Fruit fly (Drosophila melanogaster): Measurements from ENCODE around the gene CG17327.

Gene CG17327

dm6 chr3R:13041750-13042149, 44.2 kb upstream of the CG17327 start, which contains the start of gene CG11670:
Gene CG11670 (plus strand): TSS chr3R:13042050.
- TF ChIP-seq CG3919 (GFP tag; optimal IDR thresholded peaks at IDR 0.05) (no peak), CG8319 (GFP tag; optimal IDR thresholded peaks at IDR 0.05) (no peak), fkh (GFP tag; optimal IDR thresholded peaks at IDR 0.05) (no peak), CG8632 (GFP tag; optimal IDR thresholded peaks at IDR 0.05) (no peak), CG1621 (tag; optimal IDR thresholded peaks at IDR 0.05) (no peak), Sox15 (GFP tag; optimal IDR thresholded peaks at IDR 0.05) (no peak), Ets96B (tag; optimal IDR thresholded peaks at IDR 0.05) (no peak)

DNA sequence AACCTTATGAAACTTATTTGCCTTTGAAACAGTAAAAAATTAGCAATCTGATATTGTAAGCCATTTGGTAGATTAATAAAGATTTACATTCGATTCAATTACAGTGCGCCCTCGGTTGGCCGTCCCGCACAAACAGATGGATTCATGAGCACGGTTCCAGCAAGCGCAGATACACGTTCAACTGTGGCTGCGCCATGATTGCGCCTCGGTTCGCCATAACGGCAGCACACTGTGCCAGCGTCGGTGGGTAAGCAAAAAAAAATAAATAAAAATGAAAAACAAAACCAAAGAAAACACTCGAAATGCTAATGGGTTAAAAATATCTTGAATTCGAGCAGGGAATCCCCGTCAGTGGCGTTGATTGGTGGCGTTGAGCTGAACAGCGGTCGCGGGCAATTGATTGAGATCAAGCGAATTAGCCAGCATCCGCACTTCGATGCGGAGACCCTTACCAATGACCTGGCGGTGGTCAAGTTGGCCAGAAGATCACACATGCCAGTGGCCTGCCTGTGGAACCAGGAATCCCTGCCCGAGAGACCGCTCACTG, 41.6 kb upstream of the CG17327 start:
- TF ChIP-seq Hr4 (GFP tag; optimal IDR thresholded peaks at IDR 0.05) (no peak), CG8119 (GFP tag; IDR thresholded peaks at IDR 0.05) (0 out of 3 replicates have a peak, but pooled peaks have one; percentile 32), Ets21C (GFP tag; optimal IDR thresholded peaks at IDR 0.05) (no peak), CG6808 (GFP tag; optimal IDR thresholded peaks at IDR 0.05) (peak; percentile 16), Blimp-1 (GFP tag; optimal IDR thresholded peaks at IDR 0.05) (no peak), spab (GFP tag; optimal IDR thresholded peaks at IDR 0.05) (peak; percentile 9), Met (GFP tag; optimal IDR thresholded peaks at IDR 0.05) (peak; percentile 51), Sox102F (GFP tag; optimal IDR thresholded peaks at IDR 0.05) (peak; percentile 8), Eip78C (GFP tag) (peak; percentile 57), achi (GFP tag; optimal IDR thresholded peaks at IDR 0.05) (peak; percentile 17), CG7368 (GFP tag; optimal IDR thresholded peaks at IDR 0.05) (no peak), dac (GFP tag; optimal IDR thresholded peaks at IDR 0.05) (no peak), Eip75B (GFP tag; optimal IDR thresholded peaks at IDR 0.05) (no peak), CG4318 (GFP tag; optimal IDR thresholded peaks at IDR 0.05) (no peak), salr (GFP tag; optimal IDR thresholded peaks at IDR 0.05) (no peak), svp (GFP tag) (peak; percentile 64), CG11902 (GFP tag; optimal IDR thresholded peaks at IDR 0.05) (no peak), CG3032 (tag; optimal IDR thresholded peaks at IDR 0.05) (no peak), pdm3 (GFP tag; optimal IDR thresholded peaks at IDR 0.05) (peak; percentile 12), CG31627 (GFP tag; optimal IDR thresholded peaks at IDR 0.05) (peak; percentile 43), CG6276 (GFP tag; optimal IDR thresholded peaks at IDR 0.05) (no peak), CG16779 (tag; optimal IDR thresholded peaks at IDR 0.05) (no peak), Sox15 (GFP tag; optimal IDR thresholded peaks at IDR 0.05) (no peak), Ets96B (tag; optimal IDR thresholded peaks at IDR 0.05) (no peak), Hr39 (GFP tag; optimal IDR thresholded peaks at IDR 0.05) (peak; percentile 51), Eip93F (GFP tag; optimal IDR thresholded peaks at IDR 0.05) (no peak), CG11294 (GFP tag; IDR thresholded peaks at IDR 0.05) (no peak), CG11762 (GFP tag; optimal IDR thresholded peaks at IDR 0.05; ENCODE audit: insufficient read depth) (no peak), CG9139 (GFP tag; optimal IDR thresholded peaks at IDR 0.05) (no peak), CG1621 (tag; optimal IDR thresholded peaks at IDR 0.05) (no peak), Gug (GFP tag; IDR thresholded peaks at IDR 0.05) (no peak), acj6 (GFP tag; optimal IDR thresholded peaks at IDR 0.05) (no peak), lz (GFP tag; optimal IDR thresholded peaks at IDR 0.05) (peak; percentile 24), Smox (GFP tag; optimal IDR thresholded peaks at IDR 0.05) (peak; percentile 22), CG6163 (GFP tag; IDR thresholded peaks at IDR 0.05) (peak; percentile 54; the same call in 2 of the 3 replicates), fkh (GFP tag; optimal IDR thresholded peaks at IDR 0.05) (no peak), CG34406 (GFP tag; optimal IDR thresholded peaks at IDR 0.05) (peak; percentile 36), CG32006 (GFP tag; optimal IDR thresholded peaks at IDR 0.05) (no peak), Sox14 (GFP tag; optimal IDR thresholded peaks at IDR 0.05) (peak; percentile 24), OdsH (GFP tag; optimal IDR thresholded peaks at IDR 0.05) (no peak), esn (GFP tag; optimal IDR thresholded peaks at IDR 0.05) (no peak), net (GFP tag; optimal IDR thresholded peaks at IDR 0.05) (peak; percentile 8), fd59A (GFP tag; optimal IDR thresholded peaks at IDR 0.05) (no peak), CG10631 (GFP tag; optimal IDR thresholded peaks at IDR 0.05) (no peak), CG3919 (GFP tag; optimal IDR thresholded peaks at IDR 0.05) (no peak), cyc (GFP tag; optimal IDR thresholded peaks at IDR 0.05) (peak; percentile 17), ss (GFP tag; optimal IDR thresholded peaks at IDR 0.05) (no peak)
